Worm (Caenorhabditis elegans) whole organism, L3 larva: ENCODE data around the gene pen-2.
A peak's percentile ranks its signal among the peaks of the same experiment; 100 is the strongest.

Experiments
- ama-1 ChIP-seq: fragments of 150-350 bp; optimal IDR thresholded peaks from 2 replicates; lab custom pipeline; 2018
- ceh-82 ChIP-seq: fragments of 150-350 bp; optimal IDR thresholded peaks from 2 replicates; lab custom pipeline; 2014; ENCODE audit warnings: missing biosample characterization, missing genetic modification characterization
- daf-12 ChIP-seq: fragments of 150-350 bp; optimal IDR thresholded peaks from 2 replicates; lab custom pipeline; 2014; ENCODE audit warnings: missing biosample characterization, missing genetic modification reagents, missing genetic modification characterization
- egl-27 ChIP-seq: sonication (generic microtip); optimal IDR thresholded peaks from 4 replicates; lab custom pipeline; 2017; ENCODE audit warnings: missing biosample characterization, missing genetic modification reagents, missing genetic modification characterization
- egl-5 ChIP-seq: fragments of 150-350 bp; optimal IDR thresholded peaks from 2 replicates; lab custom pipeline; 2017; ENCODE audit warnings: missing biosample characterization, missing genetic modification reagents, missing genetic modification characterization, inconsistent platforms
- elt-1 ChIP-seq: fragments of 150-350 bp; optimal IDR thresholded peaks from 2 replicates; lab custom pipeline; 2014; ENCODE audit warnings: missing biosample characterization, missing genetic modification characterization
- elt-2 ChIP-seq: sonication (generic microtip); optimal IDR thresholded peaks from 2 replicates; lab custom pipeline; 2016; ENCODE audit warnings: missing genetic modification reagents, mild to moderate bottlenecking, missing genetic modification characterization, missing compliant biosample characterization
- elt-3 ChIP-seq, 3 experiments: fragments of 150-350 bp in 1 of 3; sonication (generic microtip) in 2 of 3; optimal IDR thresholded peaks; 2 replicates in 2 of 3; 4 replicates in 1 of 3; lab custom pipeline; 2014 to 2017; ENCODE audit warnings: missing biosample characterization in 3 of 3, missing genetic modification characterization in 3 of 3
- eor-1 ChIP-seq, 2 experiments: fragments of 150-350 bp; optimal IDR thresholded peaks; 2 replicates each; lab custom pipeline; 2014 to 2018; ENCODE audit warnings: missing biosample characterization in 2 of 2, missing genetic modification characterization in 2 of 2
- fkh-10 ChIP-seq: sonication (generic microtip); optimal IDR thresholded peaks from 2 replicates; lab custom pipeline; 2017; ENCODE audit warnings: missing biosample characterization, missing genetic modification reagents, missing genetic modification characterization
- fkh-2 ChIP-seq: fragments of 150-350 bp; optimal IDR thresholded peaks from 2 replicates; lab custom pipeline; 2014; ENCODE audit warnings: missing biosample characterization, missing genetic modification reagents, missing genetic modification characterization
- hmg-11 ChIP-seq: sonication (generic microtip); optimal IDR thresholded peaks from 2 replicates; lab custom pipeline; 2016; ENCODE audit warnings: missing genetic modification characterization, missing compliant biosample characterization
- lin-15B ChIP-seq: fragments of 150-350 bp; optimal IDR thresholded peaks from 2 replicates; lab custom pipeline; 2014; ENCODE audit warnings: missing biosample characterization, missing genetic modification characterization
- lin-39 ChIP-seq: fragments of 150-350 bp; optimal IDR thresholded peaks from 2 replicates; lab custom pipeline; 2018; ENCODE audit warnings: missing biosample characterization, missing genetic modification reagents, missing genetic modification characterization
- lsy-12 ChIP-seq: sonication (generic microtip); optimal IDR thresholded peaks from 2 replicates; lab custom pipeline; 2016; ENCODE audit warnings: mild to moderate bottlenecking, missing genetic modification characterization, missing compliant biosample characterization
- mdl-1 ChIP-seq: fragments of 150-350 bp; optimal IDR thresholded peaks from 2 replicates; lab custom pipeline; 2014; ENCODE audit warnings: missing biosample characterization, missing genetic modification characterization
- mml-1 ChIP-seq: fragments of 150-350 bp; sonication (generic microtip); optimal IDR thresholded peaks from 3 replicates; lab custom pipeline; 2014; ENCODE audit warnings: missing biosample characterization, missing genetic modification characterization
- nfya-1 ChIP-seq: sonication (generic microtip); optimal IDR thresholded peaks from 2 replicates; lab custom pipeline; 2017; ENCODE audit warnings: missing genetic modification characterization, mild to moderate bottlenecking, missing compliant biosample characterization, antibody characterized with exemption, moderate library complexity; ENCODE audit not compliant: insufficient read depth
- nhr-11 ChIP-seq: fragments of 150-350 bp; optimal IDR thresholded peaks from 2 replicates; lab custom pipeline; 2014; ENCODE audit warnings: missing biosample characterization, missing genetic modification characterization
- nhr-23 ChIP-seq: fragments of 150-350 bp; optimal IDR thresholded peaks from 2 replicates; lab custom pipeline; 2014; ENCODE audit warnings: missing biosample characterization, missing genetic modification reagents, missing genetic modification characterization
- nhr-237 ChIP-seq: fragments of 150-350 bp; optimal IDR thresholded peaks from 2 replicates; lab custom pipeline; 2014; ENCODE audit warnings: missing biosample characterization, missing genetic modification characterization
- nhr-76 ChIP-seq: fragments of 150-350 bp; sonication (generic microtip); optimal IDR thresholded peaks from 5 replicates; lab custom pipeline; 2014; ENCODE audit warnings: missing biosample characterization, missing genetic modification characterization
- nhr-77 ChIP-seq: fragments of 150-350 bp; optimal IDR thresholded peaks from 2 replicates; lab custom pipeline; 2014; ENCODE audit warnings: missing biosample characterization, missing genetic modification characterization
- sea-2 ChIP-seq: fragments of 150-350 bp; sonication (generic microtip); optimal IDR thresholded peaks from 4 replicates; lab custom pipeline; 2014; ENCODE audit warnings: missing biosample characterization, missing genetic modification reagents, missing genetic modification characterization
- skn-1 ChIP-seq: fragments of 150-350 bp; optimal IDR thresholded peaks from 2 replicates; lab custom pipeline; 2014; ENCODE audit warnings: missing biosample characterization, missing genetic modification characterization
- snpc-4 ChIP-seq: fragments of 150-350 bp; optimal IDR thresholded peaks from 2 replicates; lab custom pipeline; 2014; ENCODE audit warnings: missing biosample characterization, missing genetic modification characterization
- unc-62 ChIP-seq: fragments of 150-350 bp; sonication (generic microtip); optimal IDR thresholded peaks from 4 replicates; lab custom pipeline; 2014; ENCODE audit warnings: missing biosample characterization, missing genetic modification reagents, missing genetic modification characterization
- ztf-11 ChIP-seq: fragments of 150-350 bp; optimal IDR thresholded peaks from 2 replicates; lab custom pipeline; 2014; ENCODE audit warnings: missing biosample characterization, missing genetic modification characterization
- ztf-4 ChIP-seq: fragments of 150-350 bp; optimal IDR thresholded peaks from 2 replicates; lab custom pipeline; 2014; ENCODE audit warnings: missing biosample characterization, missing genetic modification characterization

Gene pen-2

DNA sequence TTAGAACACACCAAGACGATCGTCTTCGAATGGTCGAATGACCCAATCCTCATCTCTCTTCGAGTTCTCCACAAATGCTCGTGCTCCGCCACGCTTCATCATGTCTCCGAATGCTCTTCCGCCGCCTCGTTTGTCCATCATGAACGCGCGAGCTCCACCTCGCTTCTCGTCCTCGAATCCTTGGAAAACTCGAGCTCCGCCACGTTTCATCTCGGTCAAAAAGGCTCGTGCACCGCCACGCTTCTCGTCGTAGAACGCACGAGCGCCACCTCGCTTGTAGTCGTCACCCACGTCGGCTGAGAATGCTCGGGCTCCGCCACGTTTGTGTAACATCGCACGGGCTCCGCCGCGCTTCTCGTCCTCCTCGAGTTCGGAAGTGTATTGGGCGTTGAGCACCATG, 46.3 kb downstream of the pen-2 start:
- no peak for TF ChIP-seq mml-1 (tag; lab: Kevin White, UChicago)
- no peak for TF ChIP-seq ztf-4 (tag; lab: Kevin White, UChicago)
- TF ChIP-seq lin-39 (tag; lab: Kevin White, UChicago), result no peak
- TF ChIP-seq ceh-82 (tag; lab: Kevin White, UChicago), result no peak
- TF ChIP-seq fkh-2 (tag; lab: Kevin White, UChicago), result no peak
- no peak for TF ChIP-seq unc-62
- no peak for TF ChIP-seq nhr-76 (tag; lab: Kevin White, UChicago)
- no peak for TF ChIP-seq eor-1 (tag; optimal IDR thresholded peaks at IDR 0.05; lab: Kevin White, UChicago)
- TF ChIP-seq egl-27 (tag; lab: Kevin White, UChicago), result no peak

DNA sequence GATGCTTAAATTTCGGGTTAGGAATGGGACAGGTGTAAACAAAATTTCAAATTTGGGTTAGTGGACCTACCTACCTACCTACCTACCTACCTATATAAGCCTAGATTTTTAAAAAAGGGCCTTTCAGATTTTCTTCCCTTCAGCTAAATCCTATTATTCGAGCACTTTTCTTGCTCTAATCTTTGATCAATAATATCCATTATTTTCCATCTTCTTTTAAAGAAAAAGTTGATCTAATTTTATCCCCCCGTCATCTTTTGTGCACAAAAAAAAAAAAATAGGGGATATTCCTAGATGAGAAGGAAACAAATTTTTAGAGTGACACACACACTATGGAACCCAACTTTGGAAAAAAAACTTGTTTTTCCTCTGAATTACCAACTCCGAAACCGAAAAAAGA, 47.7 kb downstream of the pen-2 start:
- TF ChIP-seq elt-3 (tag; optimal IDR thresholded peaks at IDR 0.05; lab: Kevin White, UChicago) (no peak), unc-62 (no peak), skn-1 (tag; lab: Kevin White, UChicago) (no peak), fkh-10 (GFP tag; lab: Kevin White, UChicago) (peak; percentile 36)

DNA sequence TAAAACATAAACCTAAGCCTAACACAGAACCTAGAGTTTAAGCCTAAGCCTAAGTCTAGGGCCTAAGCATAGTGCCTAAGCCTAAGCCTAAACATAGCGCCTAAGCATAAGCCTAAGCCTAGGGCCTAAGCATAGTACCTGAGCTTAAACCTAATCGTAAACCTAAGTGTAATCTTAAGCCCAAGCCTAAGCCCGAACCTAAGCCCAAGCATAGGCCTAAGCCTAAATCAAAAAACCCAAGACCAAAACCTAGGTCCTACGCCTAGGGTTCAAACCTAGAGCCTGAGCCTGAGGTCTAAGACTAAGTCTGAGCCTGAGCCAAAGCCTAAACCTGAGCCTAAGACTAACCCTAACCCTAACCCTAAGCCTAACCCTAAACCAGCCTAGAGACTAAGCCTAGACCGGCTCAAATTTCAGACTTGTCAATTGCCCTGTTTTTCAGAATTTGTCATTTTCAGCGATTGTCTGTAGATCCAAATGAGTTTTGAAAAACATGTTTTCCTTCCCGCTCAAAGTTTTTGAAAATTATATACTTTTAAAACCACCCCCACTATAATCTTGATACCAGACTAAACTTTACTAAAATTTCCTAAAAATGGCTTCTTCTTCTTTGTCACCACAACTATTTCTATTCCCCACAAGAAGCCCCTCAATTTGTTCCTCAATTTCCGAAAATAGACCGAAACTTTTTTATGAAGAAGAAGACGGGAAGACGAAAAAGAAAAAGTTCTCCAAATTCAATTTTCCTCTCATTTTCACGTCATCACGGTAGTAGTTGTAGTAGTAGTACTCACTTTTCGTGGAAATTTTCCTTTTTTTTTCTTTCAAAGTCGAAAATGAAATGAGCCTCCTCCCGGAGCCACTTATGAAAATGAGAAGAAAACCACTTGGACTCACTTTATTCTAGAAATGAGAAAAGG, 48.7 kb downstream of the pen-2 start:
- TF ChIP-seq eor-1 (tag; optimal IDR thresholded peaks at IDR 0.05; lab: Kevin White, UChicago), result no peak
- TF ChIP-seq fkh-10 (GFP tag; lab: Kevin White, UChicago), result peak; percentile 55
- peak; percentile 4 for TF ChIP-seq nfya-1 (tag; lab: Kevin White, UChicago)

DNA sequence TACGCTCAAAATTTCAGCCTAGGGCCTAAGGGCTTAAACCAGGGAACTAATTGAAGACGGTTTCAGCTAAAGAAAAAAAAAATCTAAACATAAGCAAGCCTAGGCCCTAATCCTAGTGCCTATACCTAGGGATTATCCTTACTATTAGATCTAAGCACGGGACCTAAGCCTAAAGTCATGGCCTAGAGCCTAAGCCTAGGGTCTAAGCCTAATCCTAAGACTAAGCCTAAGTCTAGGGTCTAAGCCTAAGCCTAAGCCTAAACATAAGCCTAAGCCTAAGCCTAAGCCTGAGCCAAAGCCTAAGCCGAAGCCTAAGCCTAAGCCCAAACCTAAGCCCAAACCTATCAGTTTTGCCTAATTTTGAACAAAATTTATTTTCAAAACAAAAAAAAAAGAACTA, 49.6 kb downstream of the pen-2 start:
- TF ChIP-seq fkh-10 (GFP tag; lab: Kevin White, UChicago) (no peak), snpc-4 (tag; lab: Kevin White, UChicago) (no peak), egl-5 (no peak), nhr-237 (no peak), nhr-77 (tag; lab: Kevin White, UChicago) (no peak), nhr-11 (tag; lab: Kevin White, UChicago) (no peak), sea-2 (no peak), elt-2 (tag; lab: Kevin White, UChicago) (no peak), mdl-1 (tag; lab: Kevin White, UChicago) (no peak), hmg-11 (tag; lab: Kevin White, UChicago) (no peak), ama-1 (lab: Kevin White, UChicago) (no peak), lsy-12 (tag; lab: Kevin White, UChicago) (no peak), ztf-11 (no peak), egl-27 (tag; lab: Kevin White, UChicago) (no peak)

DNA sequence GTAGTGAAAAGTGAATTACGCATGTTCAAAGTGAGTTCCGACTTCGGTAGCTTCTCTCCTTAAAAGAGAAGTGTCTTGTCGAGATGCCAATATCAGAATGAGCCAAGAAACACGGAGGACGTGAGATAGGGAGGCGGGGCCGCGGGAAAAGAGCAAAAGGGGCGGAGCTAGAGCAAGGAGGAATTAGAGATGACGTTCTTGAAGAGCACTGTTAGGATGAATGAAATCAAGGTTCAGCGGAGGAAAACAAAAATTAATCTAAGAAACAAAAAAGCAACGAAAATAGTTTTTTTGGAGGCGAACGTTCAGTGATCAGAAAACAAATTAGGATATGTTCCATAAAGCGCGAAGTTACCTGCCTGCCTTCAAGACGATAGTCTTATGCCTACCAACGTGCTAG, 50.0 kb downstream of the pen-2 start, which contains the start of gene nlp-21:
Gene nlp-21, minus strand, starts transcription at position 101 of the 400 bp plus-strand sequence.
- TF ChIP-seq ceh-82 (tag; lab: Kevin White, UChicago) (no peak), elt-1 (tag; lab: Kevin White, UChicago) (no peak), daf-12 (tag; lab: Kevin White, UChicago) (no peak), skn-1 (tag; lab: Kevin White, UChicago) (no peak), nhr-23 (tag; lab: Kevin White, UChicago) (no peak), fkh-2 (tag; lab: Kevin White, UChicago) (no peak), hmg-11 (tag; lab: Kevin White, UChicago) (no peak), lin-15B (tag; lab: Kevin White, UChicago) (no peak), egl-5 (no peak), lsy-12 (tag; lab: Kevin White, UChicago) (no peak), ama-1 (lab: Kevin White, UChicago) (no peak)
- TF ChIP-seq, all 47 proteins: peak for 0
